Fruit fly (Drosophila melanogaster) whole organism, embryonic: ENCODE results near the gene mst.
A peak's percentile ranks its signal among the peaks of the same experiment; 100 is the strongest.

ENCODE experiments used
- Atf3 ChIP-seq: fragments of 200-800 bp; sonication (Bioruptor generic); optimal IDR thresholded peaks from 3 replicates; lab custom pipeline; 2016; ENCODE audit warnings: missing biosample characterization, missing genetic modification characterization
- CG10147 ChIP-seq: fragments of 200-800 bp; sonication (Bioruptor generic); optimal IDR thresholded peaks from 2 replicates; lab custom pipeline; 2019; ENCODE audit warnings: missing biosample characterization, mild to moderate bottlenecking, missing genetic modification characterization, moderate library complexity
- CG1233 ChIP-seq: fragments of 200-800 bp; sonication (Bioruptor generic); optimal IDR thresholded peaks from 4 replicates; lab custom pipeline; 2018; ENCODE audit warnings: missing biosample characterization, mild to moderate bottlenecking, missing genetic modification characterization
- CG12391 ChIP-seq: fragments of 200-800 bp; sonication (Bioruptor generic); optimal IDR thresholded peaks from 3 replicates; lab custom pipeline; 2018; ENCODE audit warnings: missing biosample characterization, mild to moderate bottlenecking, missing genetic modification characterization, moderate library complexity
- CG13624 ChIP-seq: fragments of 200-800 bp; sonication (Bioruptor generic); optimal IDR thresholded peaks from 2 replicates; lab custom pipeline; 2016; ENCODE audit warnings: missing biosample characterization, missing genetic modification characterization
- CG13775 ChIP-seq: fragments of 200-800 bp; sonication (Bioruptor generic); optimal IDR thresholded peaks from 3 replicates; lab custom pipeline; 2017; ENCODE audit warnings: missing biosample characterization, mild to moderate bottlenecking, missing genetic modification characterization
- CG15696 ChIP-seq: fragments of 200-800 bp; sonication (Bioruptor generic); optimal IDR thresholded peaks from 2 replicates; lab custom pipeline; 2019; ENCODE audit warnings: missing biosample characterization, mild to moderate bottlenecking, missing genetic modification characterization, moderate library complexity
- CG17361 ChIP-seq: fragments of 200-800 bp; sonication (Bioruptor generic); IDR thresholded peaks from 3 replicates; pipeline ENCODE4 v1.3.6; 2022; ENCODE audit warnings: missing biosample characterization, missing genetic modification characterization
- CG17385 ChIP-seq: fragments of 200-800 bp; sonication (Bioruptor generic); optimal IDR thresholded peaks from 3 replicates; lab custom pipeline; 2018; ENCODE audit warnings: missing biosample characterization, mild to moderate bottlenecking, missing genetic modification characterization
- CG18619 ChIP-seq: fragments of 200-800 bp; sonication (Bioruptor generic); optimal IDR thresholded peaks from 3 replicates; lab custom pipeline; 2017; ENCODE audit warnings: missing biosample characterization, mild to moderate bottlenecking, missing genetic modification characterization
- CG18764 ChIP-seq: fragments of 200-800 bp; sonication (Bioruptor generic); optimal IDR thresholded peaks from 3 replicates; lab custom pipeline; 2016; ENCODE audit warnings: missing biosample characterization, missing genetic modification characterization
- CG2712 ChIP-seq: fragments of 200-800 bp; optimal IDR thresholded peaks from 3 replicates; lab custom pipeline; 2019; ENCODE audit warnings: missing biosample characterization, mild to moderate bottlenecking, missing genetic modification characterization, moderate library complexity
- CG32772 ChIP-seq: fragments of 200-800 bp; sonication (Bioruptor generic); IDR thresholded peaks from 2 replicates; pipeline ENCODE4 v1.3.6; 2022; ENCODE audit warnings: missing biosample characterization, missing genetic modification characterization
- CG3847 ChIP-seq: fragments of 200-800 bp; sonication (Bioruptor generic); IDR thresholded peaks from 2 replicates; pipeline ENCODE4 v1.3.6; 2022; ENCODE audit warnings: missing biosample characterization, missing genetic modification characterization
- CG4707 ChIP-seq: fragments of 200-800 bp; sonication (Bioruptor generic); optimal IDR thresholded peaks from 2 replicates; lab custom pipeline; 2018; ENCODE audit warnings: missing biosample characterization, mild to moderate bottlenecking, missing genetic modification characterization, moderate library complexity
- CTCF ChIP-seq: fragments of 200-800 bp; sonication (Bioruptor generic); optimal IDR thresholded peaks from 2 replicates; lab custom pipeline; 2017; ENCODE audit warnings: missing biosample characterization, mild to moderate bottlenecking, missing genetic modification characterization, moderate library complexity
- Dll ChIP-seq: fragments of 200-800 bp; sonication (Bioruptor generic); IDR thresholded peaks from 4 replicates; pipeline ENCODE4 v1.3.6; 2022; ENCODE audit warnings: missing biosample characterization, missing genetic modification characterization; ENCODE audit not compliant: partially characterized antibody
- E2f1 ChIP-seq: fragments of 200-800 bp; sonication (Bioruptor generic); IDR thresholded peaks from 2 replicates; pipeline ENCODE4 v1.3.6; 2022; ENCODE audit warnings: missing biosample characterization, missing genetic modification characterization
- E2f2 ChIP-seq: fragments of 200-800 bp; sonication (Bioruptor generic); IDR thresholded peaks from 2 replicates; pipeline ENCODE4 v1.3.6; 2022; ENCODE audit warnings: missing biosample characterization, missing genetic modification characterization
- H2.0 ChIP-seq: fragments of 200-800 bp; sonication (Bioruptor generic); IDR thresholded peaks from 2 replicates; pipeline ENCODE4 v1.3.6; 2022; ENCODE audit warnings: missing biosample characterization, missing genetic modification characterization
- HHEX ChIP-seq: fragments of 200-800 bp; sonication (Bioruptor generic); optimal IDR thresholded peaks from 3 replicates; lab custom pipeline; 2017; ENCODE audit warnings: missing biosample characterization, mild to moderate bottlenecking, missing genetic modification characterization, missing genetic modification reagents
- HLH54F ChIP-seq: fragments of 200-800 bp; sonication (Bioruptor generic); optimal IDR thresholded peaks from 3 replicates; lab custom pipeline; 2016; ENCODE audit warnings: missing biosample characterization, missing genetic modification characterization
- HmgZ ChIP-seq: fragments of 200-800 bp; sonication (Bioruptor generic); optimal IDR thresholded peaks from 2 replicates; lab custom pipeline; 2018; ENCODE audit warnings: missing biosample characterization, mild to moderate bottlenecking, missing genetic modification characterization
- Hmr ChIP-seq: fragments of 200-800 bp; sonication (Bioruptor generic); optimal IDR thresholded peaks from 3 replicates; lab custom pipeline; 2017; ENCODE audit warnings: mild to moderate bottlenecking, missing biosample characterization, missing genetic modification reagents, missing genetic modification characterization
- MESR4 ChIP-seq: fragments of 200-800 bp; sonication (Bioruptor generic); optimal IDR thresholded peaks from 2 replicates; lab custom pipeline; 2018; ENCODE audit warnings: missing biosample characterization, mild to moderate bottlenecking, missing genetic modification characterization, moderate library complexity
- MTF-1 ChIP-seq: fragments of 200-800 bp; sonication (Bioruptor generic); optimal IDR thresholded peaks from 2 replicates; lab custom pipeline; 2018; ENCODE audit warnings: missing biosample characterization, mild to moderate bottlenecking, missing genetic modification characterization, borderline replicate concordance
- Med ChIP-seq: fragments of 200-800 bp; sonication (Bioruptor generic); peaks from one replicate; lab custom pipeline; 2016; ENCODE audit warnings: missing biosample characterization, missing genetic modification characterization, mild to moderate bottlenecking, inconsistent platforms, moderate library complexity
- Myb ChIP-seq: fragments of 200-800 bp; sonication (Bioruptor generic); optimal IDR thresholded peaks from 2 replicates; lab custom pipeline; 2016; ENCODE audit warnings: missing biosample characterization, missing genetic modification characterization
- NFAT ChIP-seq: fragments of 200-800 bp; sonication (Bioruptor generic); IDR thresholded peaks from 2 replicates; pipeline ENCODE4 v1.3.6; 2022; ENCODE audit warnings: missing biosample characterization, missing genetic modification characterization
- Neu2 ChIP-seq: fragments of 200-800 bp; sonication (Bioruptor generic); optimal IDR thresholded peaks from 3 replicates; lab custom pipeline; 2016; ENCODE audit warnings: missing biosample characterization, missing genetic modification characterization, borderline replicate concordance
- Sin3A ChIP-seq: fragments of >200 bp; optimal IDR thresholded peaks from 2 replicates; lab custom pipeline; 2018
- Trl ChIP-seq, 3 experiments: fragments of >200 bp in 2 of 3; fragments of 200-800 bp in 1 of 3; sonication (Bioruptor generic) in 1 of 3; optimal IDR thresholded peaks; 2 replicates in 1 of 3; 3 replicates in 2 of 3; lab custom pipeline; 2016 to 2017; ENCODE audit warnings: missing biosample characterization in 1 of 3, missing genetic modification characterization in 1 of 3
- Xrp1 ChIP-seq: fragments of 200-800 bp; sonication (Bioruptor generic); IDR thresholded peaks from 2 replicates; pipeline ENCODE4 v1.3.6; 2022; ENCODE audit warnings: missing biosample characterization, missing genetic modification characterization
- ap ChIP-seq: fragments of 200-800 bp; sonication (Bioruptor generic); IDR thresholded peaks from 2 replicates; pipeline ENCODE4 v1.3.6; 2022; ENCODE audit warnings: missing biosample characterization, missing genetic modification characterization
- ash1 ChIP-seq: fragments of 200-800 bp; sonication (Bioruptor generic); optimal IDR thresholded peaks from 2 replicates; lab custom pipeline; 2018; ENCODE audit warnings: missing biosample characterization, mild to moderate bottlenecking, missing genetic modification characterization
- dmrt11E ChIP-seq: fragments of 200-800 bp; sonication (Bioruptor generic); optimal IDR thresholded peaks from 3 replicates; lab custom pipeline; 2018; ENCODE audit warnings: missing biosample characterization, mild to moderate bottlenecking, missing genetic modification characterization, moderate library complexity
- ewg ChIP-seq: fragments of 200-800 bp; sonication (Bioruptor generic); optimal IDR thresholded peaks from 3 replicates; lab custom pipeline; 2017; ENCODE audit warnings: mild to moderate bottlenecking, missing biosample characterization, missing genetic modification reagents, missing genetic modification characterization
- ftz-f1 ChIP-seq: fragments of 200-800 bp; sonication (Bioruptor generic); optimal IDR thresholded peaks from 2 replicates; lab custom pipeline; 2016; ENCODE audit warnings: missing biosample characterization, missing genetic modification characterization
- fu2 ChIP-seq: fragments of 200-800 bp; sonication (Bioruptor generic); optimal IDR thresholded peaks from 2 replicates; lab custom pipeline; 2016; ENCODE audit warnings: missing biosample characterization, missing genetic modification characterization
- gro ChIP-seq: fragments of 200-800 bp; sonication (Bioruptor generic); optimal IDR thresholded peaks from 2 replicates; lab custom pipeline; 2016; ENCODE audit warnings: missing biosample characterization, missing genetic modification characterization
- ken ChIP-seq: fragments of 200-800 bp; sonication (Bioruptor generic); IDR thresholded peaks from 3 replicates; pipeline ENCODE4 v1.3.6; 2022; ENCODE audit warnings: missing biosample characterization, missing genetic modification characterization
- lov ChIP-seq, 2 experiments: fragments of 200-800 bp in 1 of 2; fragments of >200 bp in 1 of 2; sonication (Bioruptor generic) in 1 of 2; IDR thresholded peaks in 1 of 2; optimal IDR thresholded peaks in 1 of 2; 2 replicates in 1 of 2; 3 replicates in 1 of 2; pipeline versions ENCODE4 v1.3.6 to Lab custom; 2017 to 2022; ENCODE audit warnings: missing biosample characterization in 1 of 2, missing genetic modification characterization in 1 of 2
- pita ChIP-seq: fragments of 200-800 bp; sonication (Bioruptor generic); optimal IDR thresholded peaks from 2 replicates; lab custom pipeline; 2017; ENCODE audit warnings: missing biosample characterization, mild to moderate bottlenecking, missing genetic modification characterization
- pzg ChIP-seq: fragments of 200-800 bp; sonication (Bioruptor generic); optimal IDR thresholded peaks from 3 replicates; lab custom pipeline; 2018; ENCODE audit warnings: missing biosample characterization, mild to moderate bottlenecking, missing genetic modification characterization, moderate library complexity
- salm ChIP-seq: fragments of 200-800 bp; sonication (Bioruptor generic); optimal IDR thresholded peaks from 2 replicates; lab custom pipeline; 2018; ENCODE audit warnings: missing biosample characterization, mild to moderate bottlenecking, missing genetic modification characterization
- scrt ChIP-seq: fragments of 200-800 bp; sonication (Bioruptor generic); optimal IDR thresholded peaks from 2 replicates; lab custom pipeline; 2018; ENCODE audit warnings: missing biosample characterization, mild to moderate bottlenecking, missing genetic modification characterization, moderate library complexity
- sd ChIP-seq: fragments of 200-800 bp; sonication (Bioruptor generic); optimal IDR thresholded peaks from 3 replicates; lab custom pipeline; 2018; ENCODE audit warnings: missing biosample characterization, mild to moderate bottlenecking, missing genetic modification characterization, moderate library complexity
- sens ChIP-seq: fragments of 200-800 bp; sonication (Bioruptor generic); peaks from one replicate; lab custom pipeline; 2016; ENCODE audit warnings: missing biosample characterization, missing genetic modification characterization
- shn ChIP-seq: fragments of 200-800 bp; sonication (Bioruptor generic); optimal IDR thresholded peaks from 3 replicates; lab custom pipeline; 2016; ENCODE audit warnings: missing biosample characterization, missing genetic modification characterization
- twi ChIP-seq: fragments of 200-800 bp; optimal IDR thresholded peaks from 2 replicates; lab custom pipeline; 2019; ENCODE audit warnings: missing biosample characterization, mild to moderate bottlenecking, missing genetic modification characterization, moderate library complexity
- usp ChIP-seq: fragments of >200 bp; optimal IDR thresholded peaks from 2 replicates; lab custom pipeline; 2017; ENCODE audit warnings: missing biosample characterization, missing genetic modification characterization

mst gene

DNA sequence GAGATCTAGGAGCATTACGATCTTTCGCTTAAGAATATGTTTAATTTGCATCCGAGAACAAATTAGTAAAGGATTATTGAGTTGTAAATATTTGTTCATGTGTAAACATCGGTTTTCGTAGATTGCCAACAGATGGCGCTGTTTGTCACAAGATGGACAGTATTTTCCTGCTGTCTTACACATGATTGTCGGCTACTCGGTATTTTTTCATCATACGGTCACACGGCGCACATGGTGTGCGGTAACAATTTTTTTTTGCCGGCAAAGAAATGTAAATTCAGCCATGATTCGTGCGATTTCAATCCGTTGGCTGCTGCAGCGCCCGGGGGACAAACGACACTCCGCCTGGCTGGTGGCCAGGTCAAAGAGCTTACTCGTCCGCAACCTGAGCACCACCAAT is 25.9 kb upstream of the mst start, which contains the start of the genes bbx and waw (continued):
- TF ChIP-seq H2.0 (GFP tag; lab: Robert Waterston, UW): 0 out of 2 replicates have a peak, but pooled peaks have one; percentile 10
- TF ChIP-seq salm (tag; lab: Kevin White, UChicago): no peak
- TF ChIP-seq CG18619 (GFP tag; lab: Kevin White, UChicago): peak; percentile 6
- TF ChIP-seq pita (GFP tag; lab: Kevin White, UChicago): peak; percentile 7
- TF ChIP-seq Trl (optimal IDR thresholded peaks at IDR 0.05; lab: Kevin White, UChicago): no peak
- TF ChIP-seq Trl (GFP tag; optimal IDR thresholded peaks at IDR 0.05; lab: Kevin White, UChicago): peak; percentile 25
- TF ChIP-seq Xrp1 (GFP tag; lab: Robert Waterston, UW): no peak
- peak; percentile 38 for TF ChIP-seq CG13624 (GFP tag; lab: Kevin White, UChicago)
- TF ChIP-seq sd (tag; lab: Kevin White, UChicago): no peak
- peak; percentile 11 for TF ChIP-seq CG12391
- peak; percentile 34 for TF ChIP-seq HHEX (GFP tag; lab: Kevin White, UChicago)
- TF ChIP-seq lov (optimal IDR thresholded peaks at IDR 0.05; lab: Kevin White, UChicago): no peak
- no peak for TF ChIP-seq lov (GFP tag; IDR thresholded peaks at IDR 0.05; lab: Robert Waterston, UW)
- TF ChIP-seq MTF-1: peak; percentile 11
- TF ChIP-seq scrt: peak; percentile 56
- peak; percentile 18 for TF ChIP-seq CG13775 (GFP tag; lab: Kevin White, UChicago)
- TF ChIP-seq E2f1 (GFP tag; lab: Robert Waterston, UW): no peak
- no peak for TF ChIP-seq NFAT (GFP tag; lab: Robert Waterston, UW)
- TF ChIP-seq Sin3A (lab: Kevin White, UChicago): peak; percentile 36
- peak; percentile 37; the same call in 1 of the 2 replicates for TF ChIP-seq CG32772 (GFP tag; lab: Robert Waterston, UW)
- TF ChIP-seq Neu2 (GFP tag; lab: Kevin White, UChicago): no peak
- peak; percentile 47 for TF ChIP-seq Myb
- TF ChIP-seq Atf3 (GFP tag; lab: Kevin White, UChicago): no peak
- TF ChIP-seq ash1 (GFP tag; lab: Kevin White, UChicago): no peak
- TF ChIP-seq HLH54F: no peak
- TF ChIP-seq gro (GFP tag; lab: Kevin White, UChicago): peak; percentile 28
- TF ChIP-seq ken (GFP tag; lab: Robert Waterston, UW): 0 out of 3 replicates have a peak, but pooled peaks have one; percentile 16
- TF ChIP-seq HmgZ: peak; percentile 70
- TF ChIP-seq CG4707: peak; percentile 17
- peak; percentile 64 for TF ChIP-seq E2f2 (GFP tag; lab: Robert Waterston, UW)
- peak; percentile 77 for TF ChIP-seq pzg (GFP tag; lab: Kevin White, UChicago)
- no peak for TF ChIP-seq usp (GFP tag; lab: Kevin White, UChicago)
- peak; percentile 64 for TF ChIP-seq ftz-f1 (GFP tag; lab: Kevin White, UChicago)
- TF ChIP-seq CG15696 (tag; lab: Kevin White, UChicago): peak; percentile 66
- peak; percentile 27; the same call in 1 of the 2 replicates for TF ChIP-seq CG3847 (GFP tag; lab: Robert Waterston, UW)
- TF ChIP-seq CG10147: no peak
- TF ChIP-seq CG1233: peak; percentile 19
- peak; percentile 13 for TF ChIP-seq dmrt11E (tag; lab: Kevin White, UChicago)
- peak; percentile 71 for TF ChIP-seq MESR4 (GFP tag; lab: Kevin White, UChicago)
- peak; percentile 44 for TF ChIP-seq twi
- TF ChIP-seq CG2712 (tag; lab: Kevin White, UChicago): peak; percentile 4
- no peak for TF ChIP-seq Hmr (GFP tag; lab: Kevin White, UChicago)
- 0 out of 4 replicates have a peak, but pooled peaks have one; percentile 20 for TF ChIP-seq Dll
- peak; percentile 75 for TF ChIP-seq Med (GFP tag; lab: Kevin White, UChicago)
- no peak for TF ChIP-seq fu2
- peak; percentile 94 for TF ChIP-seq CTCF (GFP tag; lab: Kevin White, UChicago)
- TF ChIP-seq ap (GFP tag; lab: Robert Waterston, UW): no peak
- peak; percentile 85 for TF ChIP-seq sens (GFP tag; lab: Kevin White, UChicago)
- TF ChIP-seq CG17385 (GFP tag; lab: Kevin White, UChicago): peak; percentile 40
- TF ChIP-seq shn (GFP tag; lab: Kevin White, UChicago): no peak
- TF ChIP-seq CG17361: peak; percentile 20; the same call in 1 of the 3 replicates
- peak; percentile 52 for TF ChIP-seq ewg
- peak; percentile 6 for TF ChIP-seq CG18764
